Worm (Caenorhabditis elegans): ENCODE data around the gene his-62.

his-62 gene

ce11 chrIV:7520258-7520657 is 33.9 kb downstream of the his-62 start:
- TF ChIP-seq fos-1 (tag; optimal IDR thresholded peaks at IDR 0.05) (peak; percentile 58), peb-1 (tag; optimal IDR thresholded peaks at IDR 0.05) (no peak)

DNA sequence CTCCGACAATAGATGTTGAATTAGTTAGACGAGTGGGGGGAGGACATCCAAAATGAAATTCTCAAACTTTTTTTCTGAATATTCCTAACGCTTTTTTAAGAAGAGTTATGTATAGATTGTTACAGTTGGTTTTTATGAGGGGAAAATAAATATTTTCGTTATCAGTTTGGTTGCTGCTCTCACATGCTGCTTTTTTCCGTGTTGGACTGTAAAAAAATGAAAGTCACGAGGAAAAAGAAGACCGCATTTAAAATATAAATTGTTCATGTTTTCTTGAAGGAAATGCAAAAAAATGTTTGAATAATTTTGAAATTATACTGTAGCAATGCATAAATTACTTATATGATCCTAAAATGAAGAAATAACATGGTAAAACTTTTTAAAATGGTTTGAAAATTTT is 34.5 kb downstream of the his-62 start:
- TF ChIP-seq unc-62 (GFP tag; optimal IDR thresholded peaks at IDR 0.05) = no peak
- TF ChIP-seq crh-2 (tag; optimal IDR thresholded peaks at IDR 0.05) = peak; percentile 6
- TF ChIP-seq sma-9 (GFP tag; optimal IDR thresholded peaks at IDR 0.05) = peak; percentile 7
- no peak for TF ChIP-seq sma-9 (tag; optimal IDR thresholded peaks at IDR 0.05)

DNA sequence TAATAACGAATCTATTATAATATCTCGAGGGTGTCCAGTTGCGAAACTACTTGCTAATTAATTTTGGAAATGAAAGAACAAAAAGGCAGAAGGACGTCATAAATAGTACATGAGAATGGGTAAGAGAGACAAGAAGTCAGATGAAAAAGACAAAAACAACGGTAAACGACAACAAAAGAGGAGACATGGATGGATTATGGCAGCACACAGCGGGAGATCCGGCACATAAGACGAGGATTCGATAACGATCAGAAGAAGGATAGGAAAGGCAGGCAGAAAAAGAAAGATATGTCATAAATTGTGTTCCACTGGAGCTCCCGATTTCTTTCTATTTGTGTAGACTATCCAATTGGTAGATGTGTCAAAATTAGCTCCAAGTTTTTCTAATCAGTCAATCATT is 35.2 kb downstream of the his-62 start:
- TF ChIP-seq ztf-4 (tag; optimal IDR thresholded peaks at IDR 0.05) (no peak), ztf-11 (tag; optimal IDR thresholded peaks at IDR 0.05) (no peak), ZK546.5 (tag; optimal IDR thresholded peaks at IDR 0.05) (no peak), C34F6.9 (tag; optimal IDR thresholded peaks at IDR 0.05) (no peak), mdl-1 (tag; optimal IDR thresholded peaks at IDR 0.05) (no peak), egl-27 (tag; optimal IDR thresholded peaks at IDR 0.05) (no peak), mbf-1 (tag; optimal IDR thresholded peaks at IDR 0.05) (no peak), aly-2 (tag; optimal IDR thresholded peaks at IDR 0.05) (no peak), ama-1 (optimal IDR thresholded peaks at IDR 0.05) (no peak), elt-1 (tag; optimal IDR thresholded peaks at IDR 0.05) (no peak), gmeb-1 (tag; optimal IDR thresholded peaks at IDR 0.05) (no peak), nhr-129 (tag; optimal IDR thresholded peaks at IDR 0.05) (no peak), unc-62 (GFP tag; optimal IDR thresholded peaks at IDR 0.05) (no peak), lin-13 (GFP tag; optimal IDR thresholded peaks at IDR 0.05) (no peak), nhr-23 (tag; optimal IDR thresholded peaks at IDR 0.05) (no peak), mab-5 (tag; optimal IDR thresholded peaks at IDR 0.05) (no peak), Y55F3AM.14 (GFP tag; optimal IDR thresholded peaks at IDR 0.05) (no peak)

ce11 chrIV:7523744-7524143 is 37.4 kb downstream of the his-62 start:
- no peak for TF ChIP-seq sem-4 (tag; optimal IDR thresholded peaks at IDR 0.05)
- TF ChIP-seq nhr-21 (tag; optimal IDR thresholded peaks at IDR 0.05) = no peak
- TF ChIP-seq ceh-82 (tag; optimal IDR thresholded peaks at IDR 0.05) = no peak

DNA sequence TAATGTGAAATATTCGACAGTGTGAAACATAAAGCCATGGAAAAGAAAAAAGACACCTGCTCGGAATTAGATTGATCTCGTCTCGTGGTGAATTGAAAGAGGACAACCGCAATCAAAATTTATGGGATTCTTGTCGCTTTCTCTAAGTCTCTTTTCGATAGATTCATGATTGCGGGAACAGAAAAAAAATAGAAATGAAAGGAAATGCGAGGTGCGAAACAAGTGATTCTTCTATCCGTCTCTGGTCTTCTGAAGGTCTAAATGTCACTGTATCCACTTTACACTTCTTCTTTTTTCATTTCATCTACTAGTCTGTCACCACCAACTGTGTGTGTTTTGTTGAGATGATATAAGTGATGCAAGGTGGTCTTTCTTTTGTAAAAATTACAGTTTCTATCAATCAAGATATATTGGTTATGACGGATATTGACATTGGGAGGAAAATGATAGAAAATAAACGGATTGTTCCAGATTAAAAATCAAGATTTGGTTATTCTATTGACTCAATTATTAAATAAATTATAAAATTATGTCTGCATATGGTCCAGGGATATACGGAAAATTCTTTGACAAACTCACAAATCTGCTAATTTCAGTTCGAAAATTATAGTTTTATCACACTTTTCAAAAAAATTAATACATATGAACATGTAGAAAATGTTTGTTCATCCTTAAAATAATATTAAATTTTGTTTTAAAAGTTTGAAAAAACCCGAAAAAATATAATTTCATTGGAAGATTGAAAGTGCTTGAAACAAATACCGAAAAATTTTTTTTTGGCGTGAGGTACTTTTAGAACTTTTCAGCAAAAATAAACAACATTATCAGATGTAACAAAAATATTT is 44.1 kb downstream of the his-62 start:
- no peak for TF ChIP-seq Y55F3AM.14 (GFP tag; optimal IDR thresholded peaks at IDR 0.05)
- TF ChIP-seq fos-1 (tag; optimal IDR thresholded peaks at IDR 0.05) = peak; percentile 34

DNA sequence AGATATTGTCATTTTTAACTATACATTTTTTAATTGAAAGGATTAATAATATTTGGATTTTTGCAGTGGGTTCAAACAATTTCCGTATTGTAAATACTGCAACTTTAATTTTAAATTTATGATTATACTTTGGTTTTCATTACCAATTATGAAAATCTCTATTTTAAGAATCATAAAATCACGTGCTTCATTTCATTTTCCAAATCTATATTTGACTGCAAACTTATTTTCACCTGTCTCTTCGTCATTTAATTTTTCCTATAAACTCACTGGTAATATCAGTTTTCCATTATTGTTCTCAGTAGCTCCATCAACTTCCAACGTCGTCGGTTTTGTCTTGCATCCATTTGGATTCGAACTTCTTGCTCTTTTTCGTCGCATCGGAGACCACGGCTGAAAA is 46.0 kb downstream of the his-62 start, which contains the start of gene R05G6.1:
Gene R05G6.1 (plus strand): TSS at position 301 of the 400 bp plus-strand sequence.
- no peak for TF ChIP-seq crh-2 (tag; optimal IDR thresholded peaks at IDR 0.05)
- TF ChIP-seq nhr-25 (tag; optimal IDR thresholded peaks at IDR 0.05) = no peak
- no peak for TF ChIP-seq elt-1 (tag; optimal IDR thresholded peaks at IDR 0.05)
- no peak for TF ChIP-seq mdl-1 (tag; optimal IDR thresholded peaks at IDR 0.05)
- TF ChIP-seq nhr-10 (tag; optimal IDR thresholded peaks at IDR 0.05) = no peak
- TF ChIP-seq nhr-6 (tag; optimal IDR thresholded peaks at IDR 0.05) = no peak
- TF ChIP-seq peb-1 (tag; optimal IDR thresholded peaks at IDR 0.05) = no peak
- no peak for TF ChIP-seq lin-13 (GFP tag; optimal IDR thresholded peaks at IDR 0.05)
- no peak for TF ChIP-seq sma-3 (GFP tag; optimal IDR thresholded peaks at IDR 0.05)
- no peak for TF ChIP-seq ztf-1 (GFP tag; conservative IDR thresholded peaks at IDR 0.05)
